Worm (Caenorhabditis elegans): Measurements from ENCODE around the gene Y62H9A.14.

DNA sequence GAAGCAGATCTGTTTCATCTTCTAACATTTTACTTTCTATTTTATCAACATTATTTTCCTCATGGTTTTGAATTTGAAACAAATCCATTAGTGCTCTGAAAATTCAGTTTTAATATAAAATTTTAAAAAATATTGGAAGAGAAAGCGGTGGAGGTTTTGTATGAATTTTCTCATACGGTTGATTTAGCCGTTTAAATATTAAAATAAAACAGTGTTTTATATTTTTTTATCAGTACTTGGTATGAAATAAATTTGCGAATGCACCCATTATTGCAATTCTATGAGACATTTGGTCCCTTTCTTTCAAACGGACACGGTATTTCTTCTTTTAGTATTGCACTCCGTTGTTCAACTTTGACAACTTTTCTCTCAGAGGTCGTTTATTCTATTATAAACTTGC lies 10.5 kb downstream of the Y62H9A.14 start, which contains the start of gene dot-1.4:
- TF ChIP-seq ceh-6 (GFP tag; optimal IDR thresholded peaks at IDR 0.05) = no peak
- no peak for TF ChIP-seq nhr-232 (tag; optimal IDR thresholded peaks at IDR 0.05)
- no peak for TF ChIP-seq pha-4 (tag; optimal IDR thresholded peaks at IDR 0.05)
- no peak for TF ChIP-seq dve-1 (tag; optimal IDR thresholded peaks at IDR 0.05)

All from whole organism, late embryonic.